Worm (Caenorhabditis elegans) whole organism, L1 larva: ENCODE data around the gene F21D5.9.

Experiments
- Y116A8C.19 ChIP-seq: sonication (generic microtip); optimal IDR thresholded peaks from 2 replicates; lab custom pipeline; 2016; ENCODE audit warnings: missing compliant biosample characterization, missing genetic modification characterization, borderline replicate concordance
- aha-1 ChIP-seq: fragments of 150-350 bp; optimal IDR thresholded peaks from 2 replicates; lab custom pipeline; 2014; ENCODE audit warnings: missing biosample characterization, missing genetic modification characterization
- alr-1 ChIP-seq: fragments of 200-800 bp; sonication (Bioruptor generic); optimal IDR thresholded peaks from 2 replicates; lab custom pipeline; 2018; ENCODE audit warnings: borderline replicate concordance, mild to moderate bottlenecking, missing genetic modification characterization, missing compliant biosample characterization
- aly-2 ChIP-seq: fragments of 150-350 bp; optimal IDR thresholded peaks from 2 replicates; lab custom pipeline; 2014; ENCODE audit warnings: missing biosample characterization, missing genetic modification characterization
- ceh-63 ChIP-seq: fragments of 200-800 bp; sonication (Bioruptor generic); optimal IDR thresholded peaks from 2 replicates; lab custom pipeline; 2018; ENCODE audit warnings: mild to moderate bottlenecking, missing genetic modification characterization, missing compliant biosample characterization
- ceh-8 ChIP-seq: fragments of 200-800 bp; sonication (Bioruptor generic); optimal IDR thresholded peaks from 2 replicates; lab custom pipeline; 2018; ENCODE audit warnings: mild to moderate bottlenecking, missing genetic modification characterization, moderate library complexity, missing compliant biosample characterization
- ceh-88 ChIP-seq: fragments of 200-800 bp; sonication (Bioruptor generic); IDR thresholded peaks from 2 replicates; pipeline ENCODE4 v1.3.6; 2022; ENCODE audit warnings: missing genetic modification characterization, missing compliant biosample characterization
- ceh-90 ChIP-seq: sonication (generic microtip); optimal IDR thresholded peaks from 2 replicates; lab custom pipeline; 2016; ENCODE audit warnings: missing genetic modification characterization, missing compliant biosample characterization
- dpl-1 ChIP-seq, 3 experiments: fragments of 150-350 bp in 2 of 3; sonication (generic microtip) in 1 of 3; optimal IDR thresholded peaks; 2 replicates each; lab custom pipeline; 2014 to 2017; ENCODE audit warnings: missing biosample characterization in 3 of 3, missing genetic modification characterization in 3 of 3, missing genetic modification reagents in 3 of 3
- dsc-1 ChIP-seq: sonication (generic microtip); optimal IDR thresholded peaks from 2 replicates; lab custom pipeline; 2016; ENCODE audit warnings: mild to moderate bottlenecking, missing genetic modification characterization, missing compliant biosample characterization
- efl-1 ChIP-seq, 4 experiments: fragments of 150-350 bp; optimal IDR thresholded peaks in 3 of 4; peaks in 1 of 4; 1 replicate in 1 of 4; 2 replicates in 3 of 4; lab custom pipeline; 2014; ENCODE audit warnings: missing biosample characterization in 2 of 4, missing genetic modification characterization in 2 of 4, missing genetic modification reagents in 2 of 4
- efl-3 ChIP-seq: fragments of 200-800 bp; sonication (Bioruptor generic); optimal IDR thresholded peaks from 2 replicates; lab custom pipeline; 2018; ENCODE audit warnings: mild to moderate bottlenecking, missing genetic modification characterization, missing compliant biosample characterization
- egl-13 ChIP-seq: sonication (generic microtip); optimal IDR thresholded peaks from 2 replicates; lab custom pipeline; 2016; ENCODE audit warnings: missing genotype, missing genetic modification reagents, missing genetic modification characterization, missing compliant biosample characterization
- egl-27 ChIP-seq, 2 experiments: fragments of 150-350 bp in 1 of 2; sonication (generic microtip); optimal IDR thresholded peaks; 3 replicates each; lab custom pipeline; 2017 to 2018; ENCODE audit warnings: missing biosample characterization in 2 of 2, missing genetic modification characterization in 2 of 2, missing genetic modification reagents in 2 of 2
- elt-2 ChIP-seq: sonication (generic microtip); optimal IDR thresholded peaks from 2 replicates; lab custom pipeline; 2016; ENCODE audit warnings: missing genetic modification characterization, mild to moderate bottlenecking, inconsistent platforms, missing compliant biosample characterization, missing genetic modification reagents
- elt-3 ChIP-seq, 6 experiments: fragments of 150-350 bp in 1 of 6; sonication (generic microtip); optimal IDR thresholded peaks; 2 replicates each; lab custom pipeline; 2017 to 2018; ENCODE audit warnings: missing biosample characterization in 6 of 6, missing genetic modification characterization in 6 of 6, inconsistent platforms in 1 of 6
- fkh-10 ChIP-seq: sonication (generic microtip); optimal IDR thresholded peaks from 2 replicates; lab custom pipeline; 2017; ENCODE audit warnings: missing biosample characterization, missing genetic modification reagents, missing genetic modification characterization
- fkh-4 ChIP-seq: sonication (generic microtip); optimal IDR thresholded peaks from 2 replicates; lab custom pipeline; 2016; ENCODE audit warnings: missing compliant biosample characterization, missing genetic modification characterization, borderline replicate concordance
- grh-1 ChIP-seq: fragments of 200-800 bp; sonication (Bioruptor generic); IDR thresholded peaks from 2 replicates; pipeline ENCODE4 v1.3.6; 2022; ENCODE audit warnings: missing genetic modification reagents, missing genetic modification characterization, missing compliant biosample characterization
- hpl-2 ChIP-seq: fragments of 150-350 bp; optimal IDR thresholded peaks from 2 replicates; lab custom pipeline; 2014; ENCODE audit warnings: missing biosample characterization, missing genetic modification reagents, missing genetic modification characterization
- irx-1 ChIP-seq: sonication (generic microtip); optimal IDR thresholded peaks from 2 replicates; lab custom pipeline; 2016; ENCODE audit warnings: missing genetic modification characterization, missing compliant biosample characterization
- isw-1 ChIP-seq: fragments of 200-800 bp; sonication (Bioruptor generic); IDR thresholded peaks from 2 replicates; pipeline ENCODE4 v1.3.6; 2022; ENCODE audit warnings: missing genetic modification characterization, missing compliant biosample characterization
- jun-1 ChIP-seq: fragments of 150-350 bp; optimal IDR thresholded peaks from 2 replicates; lab custom pipeline; 2014; ENCODE audit warnings: missing biosample characterization, missing genetic modification reagents, missing genetic modification characterization
- lin-14 ChIP-seq: fragments of 200-800 bp; sonication (Bioruptor generic); optimal IDR thresholded peaks from 2 replicates; lab custom pipeline; 2018; ENCODE audit warnings: mild to moderate bottlenecking, missing genetic modification characterization, moderate library complexity, missing compliant biosample characterization
- lin-35 ChIP-seq, 2 experiments: fragments of 150-350 bp; optimal IDR thresholded peaks; 2 replicates each; lab custom pipeline; 2014; ENCODE audit warnings: missing biosample characterization in 2 of 2, missing genetic modification characterization in 2 of 2, missing genetic modification reagents in 2 of 2
- lir-3 ChIP-seq: sonication (generic microtip); optimal IDR thresholded peaks from 2 replicates; lab custom pipeline; 2016; ENCODE audit warnings: mild to moderate bottlenecking, missing genetic modification characterization, moderate library complexity, missing compliant biosample characterization; ENCODE audit not compliant: poor library complexity
- lsy-2 ChIP-seq, 2 experiments: fragments of 150-350 bp; optimal IDR thresholded peaks; 2 replicates each; lab custom pipeline; 2014; ENCODE audit warnings: missing biosample characterization in 2 of 2, missing genetic modification characterization in 2 of 2
- nhr-20 ChIP-seq: sonication (generic microtip); optimal IDR thresholded peaks from 2 replicates; lab custom pipeline; 2016; ENCODE audit warnings: mild to moderate bottlenecking, missing genetic modification characterization, missing compliant biosample characterization
- nhr-237 ChIP-seq: fragments of 150-350 bp; optimal IDR thresholded peaks from 2 replicates; lab custom pipeline; 2014; ENCODE audit warnings: missing biosample characterization, missing genetic modification characterization
- nhr-28 ChIP-seq: fragments of 150-350 bp; optimal IDR thresholded peaks from 2 replicates; lab custom pipeline; 2014; ENCODE audit warnings: missing biosample characterization, missing genetic modification characterization
- nhr-47 ChIP-seq: sonication (generic microtip); optimal IDR thresholded peaks from 2 replicates; lab custom pipeline; 2016; ENCODE audit warnings: mild to moderate bottlenecking, missing genetic modification characterization, moderate library complexity, missing compliant biosample characterization
- nhr-71 ChIP-seq: sonication (generic microtip); optimal IDR thresholded peaks from 2 replicates; lab custom pipeline; 2016; ENCODE audit warnings: mild to moderate bottlenecking, missing genetic modification characterization, moderate library complexity, missing compliant biosample characterization
- nhr-76 ChIP-seq: sonication (generic microtip); optimal IDR thresholded peaks from 2 replicates; lab custom pipeline; 2017; ENCODE audit warnings: missing biosample characterization, missing genetic modification characterization
- nhr-84 ChIP-seq: sonication (generic microtip); optimal IDR thresholded peaks from 2 replicates; lab custom pipeline; 2017; ENCODE audit warnings: missing biosample characterization, missing genetic modification characterization
- nhr-85 ChIP-seq: sonication (generic microtip); peaks from one replicate; lab custom pipeline; 2016; ENCODE audit warnings: missing genetic modification characterization, inconsistent platforms, missing compliant biosample characterization
- nhr-90 ChIP-seq: sonication (generic microtip); optimal IDR thresholded peaks from 2 replicates; lab custom pipeline; 2016; ENCODE audit warnings: mild to moderate bottlenecking, missing genetic modification characterization, missing compliant biosample characterization; ENCODE audit not compliant: poor library complexity
- pax-3 ChIP-seq: fragments of 200-800 bp; sonication (Bioruptor generic); optimal IDR thresholded peaks from 2 replicates; lab custom pipeline; 2018; ENCODE audit warnings: mild to moderate bottlenecking, missing genetic modification characterization, moderate library complexity, missing compliant biosample characterization
- pqm-1 ChIP-seq: sonication (generic microtip); optimal IDR thresholded peaks from 3 replicates; lab custom pipeline; 2017; ENCODE audit warnings: missing biosample characterization, missing genetic modification characterization
- skn-1 ChIP-seq: fragments of 150-350 bp; optimal IDR thresholded peaks from 2 replicates; lab custom pipeline; 2014; ENCODE audit warnings: missing biosample characterization, missing genetic modification characterization
- snpc-4 ChIP-seq: fragments of 150-350 bp; optimal IDR thresholded peaks from 2 replicates; lab custom pipeline; 2014; ENCODE audit warnings: missing biosample characterization, missing genetic modification characterization
- swsn-7 ChIP-seq: sonication (generic microtip); optimal IDR thresholded peaks from 2 replicates; lab custom pipeline; 2016; ENCODE audit warnings: missing genetic modification characterization, missing compliant biosample characterization
- unc-130 ChIP-seq: fragments of 150-350 bp; optimal IDR thresholded peaks from 2 replicates; lab custom pipeline; 2017; ENCODE audit warnings: missing biosample characterization, missing genetic modification characterization, inconsistent platforms
- unc-30 ChIP-seq: sonication (generic microtip); optimal IDR thresholded peaks from 2 replicates; lab custom pipeline; 2017; ENCODE audit warnings: missing biosample characterization, missing genetic modification characterization
- unc-62 ChIP-seq: fragments of 150-350 bp; optimal IDR thresholded peaks from 2 replicates; lab custom pipeline; 2014; ENCODE audit warnings: missing biosample characterization, missing genetic modification reagents, missing genetic modification characterization
- ztf-11 ChIP-seq, 2 experiments: sonication (generic microtip); optimal IDR thresholded peaks; 2 replicates each; lab custom pipeline; 2016 to 2017; ENCODE audit warnings: missing genetic modification characterization in 2 of 2, missing biosample characterization in 1 of 2, missing compliant biosample characterization in 1 of 2

F21D5.9 gene

DNA sequence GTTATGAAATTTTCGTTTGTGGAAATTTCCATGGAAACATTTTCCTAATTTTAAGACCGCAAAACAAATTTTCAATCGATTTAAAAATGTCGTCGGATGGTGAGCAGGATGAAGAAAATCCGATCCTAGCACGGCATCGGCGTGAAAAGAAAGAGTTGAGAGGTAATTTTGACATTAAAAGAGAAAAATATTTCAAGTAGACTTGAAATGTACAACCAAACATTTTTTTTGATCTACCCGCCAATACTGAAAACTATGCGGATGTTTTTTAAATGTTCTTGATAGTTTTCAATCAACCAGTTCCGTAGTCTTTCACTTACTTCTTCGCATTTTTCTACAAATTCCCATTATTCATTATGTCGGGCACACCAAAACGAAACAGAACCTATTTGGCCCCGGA lies 4.3 kb downstream of the F21D5.9 start, which contains the start of gene otub-3:
Gene otub-3 (plus strand): TSS at position 56 of the 400 bp plus-strand sequence.
- TF ChIP-seq pax-3 (tag; lab: Kevin White, UChicago) (no peak), unc-30 (tag; lab: Kevin White, UChicago) (no peak), Y116A8C.19 (tag; lab: Kevin White, UChicago) (no peak), isw-1 (GFP tag; lab: Robert Waterston, UW) (no peak), nhr-237 (tag; lab: Kevin White, UChicago) (no peak), lir-3 (tag; lab: Kevin White, UChicago) (no peak), nhr-28 (tag; lab: Kevin White, UChicago) (no peak), skn-1 (no peak), aha-1 (tag; lab: Kevin White, UChicago) (no peak), nhr-71 (no peak), lin-14 (no peak), nhr-47 (no peak), aly-2 (tag; lab: Kevin White, UChicago) (no peak)
- TF ChIP-seq, all 84 proteins: peak for 0

DNA sequence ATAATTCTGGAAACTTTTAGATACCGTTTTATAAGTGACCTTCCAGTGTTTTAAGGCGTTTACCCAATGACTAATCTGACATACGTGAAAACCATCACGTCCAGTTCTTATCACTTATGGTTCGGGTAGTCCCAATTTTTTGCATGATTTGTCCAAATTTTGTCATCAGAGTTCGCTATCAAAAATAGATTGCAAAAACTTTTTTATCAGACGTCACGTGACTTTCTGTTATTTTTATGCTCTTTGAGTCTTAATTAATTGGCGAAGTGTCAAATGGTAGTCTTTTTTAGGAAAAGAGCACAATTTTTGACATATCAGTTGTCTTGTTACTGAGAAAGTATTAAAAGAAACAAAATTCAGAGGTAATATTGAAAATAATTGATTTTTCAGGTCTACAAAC lies 5.8 kb downstream of the F21D5.9 start:
- TF ChIP-seq elt-2, result peak; percentile 86
- no peak for TF ChIP-seq aha-1 (tag; lab: Kevin White, UChicago)
- TF ChIP-seq lin-35 (GFP tag; optimal IDR thresholded peaks at IDR 0.05; lab: Kevin White, UChicago), result peak in 1 of 2 experiments; percentile 0

ce11 chrIV:8730469-8730868 lies 6.6 kb downstream of the F21D5.9 start, which contains the start of gene F21D5.3:
Gene F21D5.3, plus strand, starts transcription at chrIV:8730815.
- TF ChIP-seq Y116A8C.19 (tag; lab: Kevin White, UChicago) (no peak), grh-1 (GFP tag; lab: Robert Waterston, UW) (no peak), nhr-90 (tag; lab: Kevin White, UChicago) (no peak), nhr-20 (tag; lab: Kevin White, UChicago) (no peak), irx-1 (no peak), pqm-1 (peak; percentile 43), lin-35 (GFP tag; optimal IDR thresholded peaks at IDR 0.05; lab: Kevin White, UChicago) (peak in 1 of 2 experiments; percentile 42), unc-130 (tag; lab: Kevin White, UChicago) (no peak), fkh-4 (no peak), lsy-2 (tag; optimal IDR thresholded peaks at IDR 0.05; lab: Kevin White, UChicago) (no peak), elt-3 (tag; optimal IDR thresholded peaks at IDR 0.05; lab: Kevin White, UChicago) (no peak), ceh-90 (no peak), dpl-1 (GFP tag; optimal IDR thresholded peaks at IDR 0.05; lab: Kevin White, UChicago) (no peak), ceh-63 (GFP tag; lab: Kevin White, UChicago) (no peak), elt-2 (peak; percentile 93), nhr-71 (peak; percentile 11), nhr-76 (tag; lab: Kevin White, UChicago) (no peak), nhr-85 (tag; lab: Kevin White, UChicago) (no peak)

DNA sequence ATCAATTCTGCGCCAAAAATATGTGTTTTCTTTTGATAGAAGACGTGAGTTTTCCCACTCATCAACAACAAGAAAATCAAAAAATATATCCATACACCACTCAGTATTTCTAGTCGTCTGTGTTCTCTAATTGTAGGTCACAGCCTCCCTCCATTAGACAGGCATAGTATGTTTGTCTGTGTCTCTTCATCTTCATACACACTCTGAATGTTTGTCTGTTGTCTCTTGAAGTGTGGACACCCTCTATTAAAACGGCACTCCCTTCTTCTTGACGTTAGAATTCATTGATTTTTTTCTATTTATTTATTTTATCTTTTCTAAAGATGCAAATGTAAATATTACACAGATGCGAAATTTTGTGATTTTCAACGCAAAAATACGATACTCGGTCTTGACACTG lies 13.5 kb downstream of the F21D5.9 start:
- TF ChIP-seq lin-35 (GFP tag; optimal IDR thresholded peaks at IDR 0.05; lab: Kevin White, UChicago), result peak; percentile 17 to 21
- no peak for TF ChIP-seq ceh-8 (GFP tag; lab: Kevin White, UChicago)
- TF ChIP-seq egl-13, result no peak
- TF ChIP-seq efl-3 (GFP tag; lab: Kevin White, UChicago), result no peak
- no peak for TF ChIP-seq ceh-90
- TF ChIP-seq nhr-76 (tag; lab: Kevin White, UChicago), result no peak
- TF ChIP-seq dpl-1 (GFP tag; optimal IDR thresholded peaks at IDR 0.05; lab: Kevin White, UChicago), result no peak
- no peak for TF ChIP-seq fkh-10
- TF ChIP-seq unc-30 (tag; lab: Kevin White, UChicago), result no peak
- no peak for TF ChIP-seq irx-1
- no peak for TF ChIP-seq ztf-11 (tag; optimal IDR thresholded peaks at IDR 0.05; lab: Kevin White, UChicago)
- no peak for TF ChIP-seq ceh-88
- no peak for TF ChIP-seq hpl-2 (GFP tag; lab: Kevin White, UChicago)
- no peak for TF ChIP-seq unc-62 (GFP tag; lab: Kevin White, UChicago)
- TF ChIP-seq egl-27 (tag; optimal IDR thresholded peaks at IDR 0.05; lab: Kevin White, UChicago), result no peak
- TF ChIP-seq alr-1, result no peak
- TF ChIP-seq efl-1 (optimal IDR thresholded peaks at IDR 0.05; lab: Kevin White, UChicago), result peak; percentile 25 to 38
- TF ChIP-seq efl-1 (GFP tag; optimal IDR thresholded peaks at IDR 0.05 in 1 of 2; lab: Kevin White, UChicago), result no peak
- TF ChIP-seq dsc-1 (tag; lab: Kevin White, UChicago), result no peak
- no peak for TF ChIP-seq jun-1 (tag; lab: Kevin White, UChicago)
- TF ChIP-seq swsn-7 (tag; lab: Kevin White, UChicago), result peak; percentile 4
- TF ChIP-seq snpc-4 (tag; lab: Kevin White, UChicago), result no peak
- TF ChIP-seq nhr-20 (tag; lab: Kevin White, UChicago), result no peak
- peak in 1 of 2 experiments; percentile 31 for TF ChIP-seq lsy-2 (tag; optimal IDR thresholded peaks at IDR 0.05; lab: Kevin White, UChicago)
- no peak for TF ChIP-seq lir-3 (tag; lab: Kevin White, UChicago)
- TF ChIP-seq nhr-84, result no peak
